ENCODE assay signal across 1 worm cellular context in genomic region chrII:6565077-6565476, ce11.
A peak's percentile ranks its signal among the peaks of the same experiment; 100 is the strongest.
TF ChIP-seq lines count a peak whose summit lies in the region.

TSS of gene mpz-3 (minus strand) at chrII:6565396.

TF ChIP-seq in whole organism, young adult, 124 proteins besides CTCF, POLR2A, EP300 and RAD21 (continued from another document):
- TF ChIP-seq F23B12.7 (tag; optimal IDR thresholded peaks at IDR 0.05; lab: Kevin White, UChicago; ENCODE audit: insufficient read depth): peak; percentile 69
- TF ChIP-seq nhr-27 (tag; optimal IDR thresholded peaks at IDR 0.05; lab: Kevin White, UChicago): no peak
- no peak for TF ChIP-seq B0019.2 (GFP tag; conservative IDR thresholded peaks at IDR 0.05; lab: Robert Waterston, UW)
- TF ChIP-seq F22D6.2 (tag; optimal IDR thresholded peaks at IDR 0.05; lab: Kevin White, UChicago): no peak
- peak; percentile 31 for TF ChIP-seq nhr-90 (tag; optimal IDR thresholded peaks at IDR 0.05; lab: Kevin White, UChicago)
- no peak for TF ChIP-seq Y95B8A.8 (GFP tag; IDR thresholded peaks at IDR 0.05; lab: Robert Waterston, UW)
- TF ChIP-seq pha-4 (tag; optimal IDR thresholded peaks at IDR 0.05; lab: Kevin White, UChicago): no peak
- no peak for TF ChIP-seq B0035.1 (tag; optimal IDR thresholded peaks at IDR 0.05; lab: Kevin White, UChicago)
- no peak for TF ChIP-seq fkh-3 (tag; optimal IDR thresholded peaks at IDR 0.05; lab: Kevin White, UChicago)
- peak; percentile 15 for TF ChIP-seq nhr-80 (tag; optimal IDR thresholded peaks at IDR 0.05; lab: Kevin White, UChicago)
- no peak for TF ChIP-seq lin-54 (GFP tag; optimal IDR thresholded peaks at IDR 0.05; lab: Kevin White, UChicago)
- no peak for TF ChIP-seq F37B4.10 (GFP tag; IDR thresholded peaks at IDR 0.05; lab: Robert Waterston, UW)
- no peak for TF ChIP-seq F57A8.1 (GFP tag; optimal IDR thresholded peaks at IDR 0.05; lab: Kevin White, UChicago)
